Worm (Caenorhabditis elegans) whole organism, midembryonic: ENCODE results near the gene strm-1.
"Not testable (repeated sequence)": the region's sequence is repeated elsewhere in the genome, so short reads cannot be mapped to it uniquely, and the experiment has no call there.

Experiments
- T22C8.4 ChIP-seq: fragments of 200-800 bp; sonication (Bioruptor generic); IDR thresholded peaks from 2 replicates; pipeline ENCODE4 v1.3.6; 2022; ENCODE audit warnings: missing genetic modification characterization, missing compliant biosample characterization
- cog-1 ChIP-seq: sonication (generic microtip); optimal IDR thresholded peaks from 2 replicates; lab custom pipeline; 2016; ENCODE audit warnings: missing genetic modification characterization, missing compliant biosample characterization
- flt-1 ChIP-seq: fragments of 200-800 bp; sonication (Bioruptor generic); IDR thresholded peaks from 2 replicates; pipeline ENCODE4 v1.3.6; 2022; ENCODE audit warnings: missing genetic modification characterization, missing compliant biosample characterization
- klf-2 ChIP-seq: fragments of 200-800 bp; sonication (Bioruptor generic); conservative IDR thresholded peaks from 2 replicates; pipeline ENCODE4 v1.3.6; 2022; ENCODE audit warnings: missing genetic modification reagents, missing genetic modification characterization, missing compliant biosample characterization
- med-1 ChIP-seq: sonication (generic microtip); optimal IDR thresholded peaks from 2 replicates; lab custom pipeline; 2017; ENCODE audit warnings: missing genetic modification characterization, mild to moderate bottlenecking, missing compliant biosample characterization, antibody characterized with exemption, missing genetic modification reagents; ENCODE audit not compliant: insufficient read depth
- ref-1 ChIP-seq: fragments of 200-800 bp; sonication (Bioruptor generic); conservative IDR thresholded peaks from 2 replicates; pipeline ENCODE4 v1.3.6; 2022; ENCODE audit warnings: missing genetic modification reagents, missing genetic modification characterization, missing compliant biosample characterization
- tab-1 ChIP-seq: fragments of 200-800 bp; sonication (Bioruptor generic); IDR thresholded peaks from 2 replicates; pipeline ENCODE4 v1.3.6; 2022; ENCODE audit warnings: missing genetic modification characterization, missing compliant biosample characterization
- ztf-23 ChIP-seq: fragments of 200-800 bp; sonication (Bioruptor generic); IDR thresholded peaks from 2 replicates; pipeline ENCODE4 v1.3.6; 2022; ENCODE audit warnings: missing genetic modification reagents, missing genetic modification characterization, missing compliant biosample characterization
- ztf-29 ChIP-seq: fragments of 200-800 bp; sonication (Bioruptor generic); IDR thresholded peaks from 2 replicates; pipeline ENCODE4 v1.3.6; 2022; ENCODE audit warnings: missing genetic modification reagents, missing genetic modification characterization, missing compliant biosample characterization

strm-1 gene

DNA sequence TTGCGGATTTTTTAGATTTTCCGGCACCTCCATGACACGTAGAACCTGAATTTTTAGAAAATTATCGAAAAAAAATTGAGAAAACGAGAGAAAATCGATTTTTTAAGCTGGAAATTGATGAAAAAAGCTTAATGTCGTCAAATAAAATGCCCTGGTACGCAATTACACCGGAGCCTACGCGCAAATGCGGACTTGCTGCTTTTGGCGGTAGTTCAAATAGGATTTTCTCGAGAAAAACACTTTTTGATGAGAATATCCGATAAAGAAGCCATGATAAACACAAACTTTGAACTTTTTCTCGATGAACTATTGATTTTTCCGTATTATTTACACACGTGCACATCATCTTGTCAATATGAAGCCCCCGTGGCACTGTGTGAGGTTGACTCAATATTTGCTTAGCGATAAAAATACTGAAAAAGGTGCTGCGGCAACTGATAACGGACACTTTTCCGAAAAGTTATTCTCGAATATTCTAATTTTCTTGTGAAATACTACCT is 16.3 kb downstream of the strm-1 start, which contains the start of the genes W04B5.5 and W04B5.3:
W04B5.5 (minus strand) TSS at position 51 of the 500 bp plus-strand sequence.
W04B5.3 (plus strand) TSS at position 356 of the 500 bp plus-strand sequence.
- TF ChIP-seq T22C8.4 (GFP tag; lab: Robert Waterston, UW) (no peak), klf-2 (GFP tag; lab: Robert Waterston, UW) (no peak), tab-1 (GFP tag; lab: Robert Waterston, UW) (no peak), ref-1 (GFP tag; lab: Robert Waterston, UW) (no peak), flt-1 (no peak), ztf-29 (no peak), cog-1 (tag; lab: Kevin White, UChicago) (no peak), med-1 (GFP tag; lab: Kevin White, UChicago) (no peak), ztf-23 (GFP tag; lab: Robert Waterston, UW) (no peak)

ce11 chrIII:2418981-2419380 is 17.1 kb downstream of the strm-1 start:
- TF ChIP-seq ref-1 (GFP tag; lab: Robert Waterston, UW): no peak
- TF ChIP-seq flt-1: no peak
- TF ChIP-seq tab-1 (GFP tag; lab: Robert Waterston, UW): no peak
- no peak for TF ChIP-seq klf-2 (GFP tag; lab: Robert Waterston, UW)
- no peak for TF ChIP-seq ztf-23 (GFP tag; lab: Robert Waterston, UW)
- TF ChIP-seq med-1 (GFP tag; lab: Kevin White, UChicago): no peak
- no peak for TF ChIP-seq ztf-29
- TF ChIP-seq cog-1 (tag; lab: Kevin White, UChicago): no peak
- no peak for TF ChIP-seq T22C8.4 (GFP tag; lab: Robert Waterston, UW)

ce11 chrIII:2419504-2419903 is 17.6 kb downstream of the strm-1 start:
- TF ChIP-seq med-1 (GFP tag; lab: Kevin White, UChicago): no peak
- peak; percentile 83 for TF ChIP-seq T22C8.4 (GFP tag; lab: Robert Waterston, UW)
- TF ChIP-seq ztf-23 (GFP tag; lab: Robert Waterston, UW): no peak

ce11 chrIII:2421226-2421625 is 19.4 kb downstream of the strm-1 start:
- TF ChIP-seq T22C8.4 (GFP tag; lab: Robert Waterston, UW) (no peak), ztf-23 (GFP tag; lab: Robert Waterston, UW) (0 out of 2 replicates have a peak, but pooled peaks have one; percentile 20)

DNA sequence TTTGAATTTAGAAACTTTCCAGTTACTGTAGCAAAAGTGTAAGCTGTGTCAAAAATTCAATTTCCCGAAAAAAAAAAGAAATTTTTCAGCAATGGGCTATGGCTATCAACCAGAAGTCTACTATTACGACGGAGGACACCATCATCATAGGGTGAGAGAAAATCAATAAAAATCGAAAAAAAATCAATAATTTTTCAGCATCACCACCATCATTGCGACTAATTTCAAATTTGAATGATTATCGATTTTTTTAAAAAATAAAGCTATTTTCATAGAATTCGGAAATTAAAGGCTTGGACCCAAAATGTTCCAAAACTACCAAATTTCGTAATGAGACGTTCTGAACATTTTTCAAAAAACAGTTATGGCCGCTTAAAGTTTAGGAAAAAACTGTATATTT is 21.8 kb downstream of the strm-1 start:
- TF ChIP-seq flt-1: no peak
- peak; percentile 74 for TF ChIP-seq T22C8.4 (GFP tag; lab: Robert Waterston, UW)
- no peak for TF ChIP-seq klf-2 (GFP tag; lab: Robert Waterston, UW)
- TF ChIP-seq tab-1 (GFP tag; lab: Robert Waterston, UW): no peak
- no peak for TF ChIP-seq cog-1 (tag; lab: Kevin White, UChicago)

ce11 chrIII:2424783-2425329 is 23.0 kb downstream of the strm-1 start:
- TF ChIP-seq klf-2 (GFP tag; lab: Robert Waterston, UW) (no peak), T22C8.4 (GFP tag; lab: Robert Waterston, UW) (no peak), tab-1 (GFP tag; lab: Robert Waterston, UW) (0 out of 2 replicates have a peak, but pooled peaks have one; percentile 43), ztf-29 (no peak)

- TF ChIP-seq T22C8.4 (GFP tag; lab: Robert Waterston, UW) (no peak), ztf-23 (GFP tag; lab: Robert Waterston, UW) (no peak), ref-1 (GFP tag; lab: Robert Waterston, UW) (no peak)
Observed at ce11 chrIII:2426122-2426521, 24.3 kb downstream of the strm-1 start, which contains the start of gene W04B5.8. Gene W04B5.8 (plus strand): TSS chrIII:2426316.

- TF ChIP-seq T22C8.4 (GFP tag; lab: Robert Waterston, UW) (no peak), cog-1 (tag; lab: Kevin White, UChicago) (no peak), tab-1 (GFP tag; lab: Robert Waterston, UW) (no peak), ztf-23 (GFP tag; lab: Robert Waterston, UW) (no peak), ref-1 (GFP tag; lab: Robert Waterston, UW) (no peak), flt-1 (no peak), med-1 (GFP tag; lab: Kevin White, UChicago) (no peak), ztf-29 (no peak), klf-2 (GFP tag; lab: Robert Waterston, UW) (no peak)
Observed at ce11 chrIII:2432925-2433324, 31.1 kb downstream of the strm-1 start.

DNA sequence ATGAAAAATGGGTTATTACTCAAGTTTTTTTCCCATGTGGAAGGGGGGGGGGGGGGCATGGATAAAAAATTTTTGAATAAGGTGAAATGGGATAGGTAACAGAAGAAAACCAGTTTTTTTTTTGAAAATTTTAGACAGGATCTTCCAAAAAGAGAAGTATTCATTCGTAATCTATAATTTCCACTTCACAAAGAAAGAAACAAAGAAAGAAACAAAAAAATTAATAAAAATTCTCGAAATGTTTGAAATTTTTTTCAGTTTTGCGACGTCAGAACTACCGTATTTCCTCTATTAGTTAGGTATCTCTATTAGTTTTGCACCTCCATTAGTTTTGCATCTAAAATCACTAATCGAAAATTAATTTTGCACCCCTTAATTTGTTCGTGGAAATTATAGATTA is 33.5 kb downstream of the strm-1 start, which contains the start of gene W04B5.6:
W04B5.6 (minus strand) TSS at position 101 of the 400 bp plus-strand sequence.
- TF ChIP-seq klf-2, ref-1, T22C8.4 (GFP tag; lab: Robert Waterston, UW): not testable (repeated sequence)

ce11 chrIII:2435805-2436204 is 33.9 kb downstream of the strm-1 start, which contains the start of gene E02H9.6:
Gene E02H9.6 (plus strand): TSS chrIII:2436105.
- TF ChIP-seq flt-1; ztf-29; cog-1 (tag; lab: Kevin White, UChicago): not testable (repeated sequence)
